Worm (Caenorhabditis elegans): Measurements from ENCODE around the gene attf-4.

DNA sequence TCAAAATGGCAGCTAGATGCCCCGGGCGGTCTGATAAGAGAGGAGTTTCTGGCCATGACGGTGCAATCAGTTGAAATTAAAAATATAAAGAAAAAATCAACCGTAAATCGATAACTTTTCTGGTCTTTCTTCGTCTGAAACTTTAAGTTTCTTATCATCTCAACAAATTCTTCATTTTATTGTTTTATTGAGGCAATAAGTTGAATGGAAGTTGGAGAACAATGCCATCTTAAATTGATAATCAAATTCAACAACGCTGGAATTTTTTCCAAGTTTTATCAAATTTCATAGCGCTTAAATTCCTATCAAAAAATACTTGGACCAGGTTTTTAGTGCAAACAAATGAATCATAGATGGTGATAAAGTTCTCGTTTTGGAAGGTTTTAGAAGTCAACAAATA, 36.6 kb downstream of the attf-4 start:
- no peak for TF ChIP-seq cog-1 (tag; optimal IDR thresholded peaks at IDR 0.05)
- no peak for TF ChIP-seq klf-2 (GFP tag; conservative IDR thresholded peaks at IDR 0.05)
- no peak for TF ChIP-seq ztf-23 (GFP tag; IDR thresholded peaks at IDR 0.05)
